Worm (Caenorhabditis elegans) whole organism, L4 larva: ENCODE results near the gene gly-6.

ENCODE experiments used
- madf-9 ChIP-seq: fragments of 200-800 bp; sonication (Bioruptor generic); conservative IDR thresholded peaks from 2 replicates; pipeline ENCODE4 v1.3.6; 2022; ENCODE audit warnings: missing genetic modification reagents, missing genetic modification characterization, missing compliant biosample characterization
- mdl-1 ChIP-seq, 2 experiments: fragments of 150-350 bp in 1 of 2; sonication (generic microtip) in 1 of 2; optimal IDR thresholded peaks; 2 replicates each; lab custom pipeline; 2014 to 2017; ENCODE audit warnings: missing biosample characterization in 2 of 2, missing genetic modification characterization in 2 of 2
- mxl-2 ChIP-seq: fragments of 200-800 bp; sonication (Bioruptor generic); conservative IDR thresholded peaks from 2 replicates; pipeline ENCODE4 v1.3.6; 2022; ENCODE audit warnings: missing genetic modification reagents, missing genetic modification characterization, missing compliant biosample characterization
- skn-1 ChIP-seq: fragments of 150-350 bp; optimal IDR thresholded peaks from 2 replicates; lab custom pipeline; 2014; ENCODE audit warnings: missing biosample characterization, missing genetic modification characterization

ce11 chrIII:4359208-4359607, 28.2 kb upstream of the gly-6 start:
- no peak for TF ChIP-seq skn-1 (tag; lab: Kevin White, UChicago)
- no peak for TF ChIP-seq mdl-1 (tag; optimal IDR thresholded peaks at IDR 0.05; lab: Kevin White, UChicago)
- TF ChIP-seq mxl-2 (GFP tag; lab: Robert Waterston, UW): no peak
- no peak for TF ChIP-seq madf-9 (GFP tag; lab: Robert Waterston, UW)
